Fruit fly (Drosophila melanogaster): Measurements from ENCODE around the gene CG10576.

- TF ChIP-seq foxo (GFP tag; optimal IDR thresholded peaks at IDR 0.05) = no peak
- TF ChIP-seq Jra (GFP tag; optimal IDR thresholded peaks at IDR 0.05) = no peak
Measured at dm6 chr3L:5764922-5765843, at the start of gene CG10576.
